Fruit fly (Drosophila melanogaster) whole organism, embryonic: ENCODE results near the gene Cdc5.

Experiments
- Awh ChIP-seq: fragments of 200-800 bp; sonication (Bioruptor generic); IDR thresholded peaks from 2 replicates; pipeline ENCODE4, ENCODE4 v1.3.6; 2022; ENCODE audit warnings: missing biosample characterization, missing genetic modification characterization
- BtbVII ChIP-seq: fragments of 200-800 bp; sonication (Bioruptor generic); optimal IDR thresholded peaks from 3 replicates; lab custom pipeline; 2017; ENCODE audit warnings: missing biosample characterization, mild to moderate bottlenecking, missing genetic modification characterization
- Bteb2 ChIP-seq: fragments of 200-800 bp; sonication (Bioruptor generic); optimal IDR thresholded peaks from 2 replicates; lab custom pipeline; 2016; ENCODE audit warnings: missing biosample characterization, missing genetic modification characterization
- CG10274 ChIP-seq: fragments of 200-800 bp; sonication (Bioruptor generic); optimal IDR thresholded peaks from 3 replicates; lab custom pipeline; 2017; ENCODE audit warnings: missing biosample characterization, mild to moderate bottlenecking, missing genetic modification characterization
- CG10543 ChIP-seq: fragments of 200-800 bp; sonication (Bioruptor generic); optimal IDR thresholded peaks from 3 replicates; lab custom pipeline; 2017; ENCODE audit warnings: missing biosample characterization, mild to moderate bottlenecking, missing genetic modification characterization, moderate library complexity
- CG11723 ChIP-seq: fragments of 200-800 bp; sonication (Bioruptor generic); optimal IDR thresholded peaks from 2 replicates; lab custom pipeline; 2017; ENCODE audit warnings: missing biosample characterization, mild to moderate bottlenecking, missing genetic modification characterization
- CG12391 ChIP-seq: fragments of 200-800 bp; sonication (Bioruptor generic); optimal IDR thresholded peaks from 3 replicates; lab custom pipeline; 2018; ENCODE audit warnings: missing biosample characterization, mild to moderate bottlenecking, missing genetic modification characterization, moderate library complexity
- CG15696 ChIP-seq: fragments of 200-800 bp; sonication (Bioruptor generic); optimal IDR thresholded peaks from 2 replicates; lab custom pipeline; 2019; ENCODE audit warnings: missing biosample characterization, mild to moderate bottlenecking, missing genetic modification characterization, moderate library complexity
- CG17186 ChIP-seq: fragments of 200-800 bp; sonication (Bioruptor generic); optimal IDR thresholded peaks from 3 replicates; lab custom pipeline; 2017; ENCODE audit warnings: missing biosample characterization, missing genetic modification reagents, missing genetic modification characterization
- CG18619 ChIP-seq: fragments of 200-800 bp; sonication (Bioruptor generic); optimal IDR thresholded peaks from 3 replicates; lab custom pipeline; 2017; ENCODE audit warnings: missing biosample characterization, mild to moderate bottlenecking, missing genetic modification characterization
- CG2120 ChIP-seq: fragments of 200-800 bp; sonication (Bioruptor generic); optimal IDR thresholded peaks from 3 replicates; lab custom pipeline; 2016; ENCODE audit warnings: missing biosample characterization, missing genetic modification characterization
- CG2129 ChIP-seq: fragments of 200-800 bp; sonication (Bioruptor generic); IDR thresholded peaks from 2 replicates; pipeline ENCODE4 v1.3.6; 2022; ENCODE audit warnings: missing biosample characterization, missing genetic modification characterization; ENCODE audit not compliant: partially characterized antibody
- CG2199 ChIP-seq: fragments of 200-800 bp; sonication (Bioruptor generic); IDR thresholded peaks from 3 replicates; pipeline ENCODE4 v1.3.6; 2022; ENCODE audit warnings: missing biosample characterization, missing genetic modification characterization
- CG2202 ChIP-seq: fragments of 200-800 bp; sonication (Bioruptor generic); optimal IDR thresholded peaks from 2 replicates; lab custom pipeline; 2018; ENCODE audit warnings: missing biosample characterization, mild to moderate bottlenecking, missing genetic modification characterization
- CG30403 ChIP-seq: fragments of 200-800 bp; sonication (Bioruptor generic); optimal IDR thresholded peaks from 3 replicates; lab custom pipeline; 2016; ENCODE audit warnings: missing biosample characterization, missing genetic modification characterization
- CG3065 ChIP-seq: fragments of 200-800 bp; sonication (Bioruptor generic); optimal IDR thresholded peaks from 2 replicates; lab custom pipeline; 2016; ENCODE audit warnings: missing biosample characterization, missing genetic modification characterization
- CG32532 ChIP-seq: fragments of 200-800 bp; sonication (Bioruptor generic); IDR thresholded peaks from 2 replicates; pipeline ENCODE4 v1.3.6; 2022; ENCODE audit warnings: missing biosample characterization, missing genetic modification characterization
- CG5180 ChIP-seq: fragments of 200-800 bp; sonication (Bioruptor generic); optimal IDR thresholded peaks from 3 replicates; lab custom pipeline; 2017; ENCODE audit warnings: missing biosample characterization, missing genetic modification characterization, mild to moderate bottlenecking, moderate library complexity, missing genetic modification reagents
- CG6683 ChIP-seq: fragments of 200-800 bp; sonication (Bioruptor generic); optimal IDR thresholded peaks from 2 replicates; lab custom pipeline; 2017; ENCODE audit warnings: missing biosample characterization, mild to moderate bottlenecking, missing genetic modification characterization, missing genetic modification reagents
- CG6791 ChIP-seq: fragments of 200-800 bp; sonication (Bioruptor generic); IDR thresholded peaks from 3 replicates; pipeline ENCODE4 v1.3.6; 2022; ENCODE audit warnings: missing biosample characterization, missing genetic modification characterization; ENCODE audit not compliant: partially characterized antibody
- CG8281 ChIP-seq: fragments of 200-800 bp; sonication (Bioruptor generic); optimal IDR thresholded peaks from 2 replicates; lab custom pipeline; 2018; ENCODE audit warnings: missing biosample characterization, mild to moderate bottlenecking, missing genetic modification characterization, moderate library complexity
- CG8359 ChIP-seq: fragments of 200-800 bp; sonication (Bioruptor generic); optimal IDR thresholded peaks from 2 replicates; lab custom pipeline; 2017; ENCODE audit warnings: missing biosample characterization, mild to moderate bottlenecking, missing genetic modification characterization, borderline replicate concordance
- CG8924 ChIP-seq: fragments of 200-800 bp; optimal IDR thresholded peaks from 3 replicates; lab custom pipeline; 2019; ENCODE audit warnings: missing biosample characterization, mild to moderate bottlenecking, missing genetic modification characterization, moderate library complexity
- Dp ChIP-seq: fragments of 200-800 bp; sonication (Bioruptor generic); optimal IDR thresholded peaks from 2 replicates; lab custom pipeline; 2018; ENCODE audit warnings: missing biosample characterization, mild to moderate bottlenecking, missing genetic modification characterization, moderate library complexity
- HLH4C ChIP-seq: fragments of 200-800 bp; sonication (Bioruptor generic); IDR thresholded peaks from 3 replicates; pipeline ENCODE4 v1.3.6; 2022; ENCODE audit warnings: missing biosample characterization, missing genetic modification characterization; ENCODE audit not compliant: partially characterized antibody
- HLH54F ChIP-seq: fragments of 200-800 bp; sonication (Bioruptor generic); optimal IDR thresholded peaks from 3 replicates; lab custom pipeline; 2016; ENCODE audit warnings: missing biosample characterization, missing genetic modification characterization
- Med ChIP-seq: fragments of 200-800 bp; sonication (Bioruptor generic); peaks from one replicate; lab custom pipeline; 2016; ENCODE audit warnings: missing biosample characterization, missing genetic modification characterization, mild to moderate bottlenecking, inconsistent platforms, moderate library complexity
- Nf-YA ChIP-seq: fragments of 200-800 bp; sonication (Bioruptor generic); IDR thresholded peaks from 2 replicates; pipeline ENCODE4 v1.3.6; 2022; ENCODE audit warnings: missing biosample characterization, missing genetic modification characterization
- Nf-YC ChIP-seq: fragments of 200-800 bp; optimal IDR thresholded peaks from 3 replicates; lab custom pipeline; 2019; ENCODE audit warnings: missing biosample characterization, mild to moderate bottlenecking, missing genetic modification characterization, moderate library complexity
- NfI ChIP-seq: fragments of 200-800 bp; sonication (Bioruptor generic); optimal IDR thresholded peaks from 3 replicates; lab custom pipeline; 2018; ENCODE audit warnings: missing biosample characterization, mild to moderate bottlenecking, missing genetic modification characterization, moderate library complexity
- TFAM ChIP-seq: fragments of 200-800 bp; sonication (Bioruptor generic); optimal IDR thresholded peaks from 2 replicates; lab custom pipeline; 2017; ENCODE audit warnings: missing biosample characterization, missing genetic modification characterization, inconsistent platforms
- Trl ChIP-seq, 3 experiments: fragments of >200 bp in 2 of 3; fragments of 200-800 bp in 1 of 3; sonication (Bioruptor generic) in 1 of 3; optimal IDR thresholded peaks; 2 replicates in 1 of 3; 3 replicates in 2 of 3; lab custom pipeline; 2016 to 2017; ENCODE audit warnings: missing biosample characterization in 1 of 3, missing genetic modification characterization in 1 of 3
- Vsx1 ChIP-seq: fragments of 200-800 bp; sonication (Bioruptor generic); optimal IDR thresholded peaks from 2 replicates; lab custom pipeline; 2017; ENCODE audit warnings: missing biosample characterization, mild to moderate bottlenecking, missing genetic modification characterization, missing genetic modification reagents
- ap ChIP-seq: fragments of 200-800 bp; sonication (Bioruptor generic); IDR thresholded peaks from 2 replicates; pipeline ENCODE4 v1.3.6; 2022; ENCODE audit warnings: missing biosample characterization, missing genetic modification characterization
- cas ChIP-seq: fragments of 200-800 bp; sonication (Bioruptor generic); IDR thresholded peaks from 2 replicates; pipeline ENCODE4 v1.3.6; 2022; ENCODE audit warnings: missing biosample characterization, missing genetic modification characterization
- cwo ChIP-seq: fragments of 200-800 bp; sonication (Bioruptor generic); optimal IDR thresholded peaks from 3 replicates; lab custom pipeline; 2017; ENCODE audit warnings: missing biosample characterization, missing genetic modification characterization, mild to moderate bottlenecking, moderate library complexity, missing genetic modification reagents
- dmrt99B ChIP-seq: fragments of 200-800 bp; sonication (Bioruptor generic); optimal IDR thresholded peaks from 2 replicates; lab custom pipeline; 2018; ENCODE audit warnings: missing biosample characterization, mild to moderate bottlenecking, missing genetic modification characterization, moderate library complexity
- fd64A ChIP-seq: fragments of 200-800 bp; sonication (Bioruptor generic); optimal IDR thresholded peaks from 3 replicates; lab custom pipeline; 2018; ENCODE audit warnings: missing biosample characterization, mild to moderate bottlenecking, missing genetic modification characterization
- ftz-f1 ChIP-seq: fragments of 200-800 bp; sonication (Bioruptor generic); optimal IDR thresholded peaks from 2 replicates; lab custom pipeline; 2016; ENCODE audit warnings: missing biosample characterization, missing genetic modification characterization
- inv ChIP-seq: fragments of 200-800 bp; sonication (Bioruptor generic); IDR thresholded peaks from 2 replicates; pipeline ENCODE4 v1.3.6; 2022; ENCODE audit warnings: missing biosample characterization, missing genetic modification characterization; ENCODE audit not compliant: partially characterized antibody
- oc ChIP-seq: fragments of 200-800 bp; sonication (Bioruptor generic); optimal IDR thresholded peaks from 2 replicates; lab custom pipeline; 2018; ENCODE audit warnings: missing biosample characterization, mild to moderate bottlenecking, missing genetic modification characterization, moderate library complexity
- onecut ChIP-seq: fragments of 200-800 bp; sonication (Bioruptor generic); IDR thresholded peaks from 2 replicates; pipeline ENCODE4 v1.3.6; 2022; ENCODE audit warnings: missing biosample characterization, missing genetic modification characterization
- psq ChIP-seq: fragments of 200-800 bp; sonication (Bioruptor generic); optimal IDR thresholded peaks from 2 replicates; lab custom pipeline; 2017; ENCODE audit warnings: missing biosample characterization, missing genetic modification characterization
- sens ChIP-seq: fragments of 200-800 bp; sonication (Bioruptor generic); peaks from one replicate; lab custom pipeline; 2016; ENCODE audit warnings: missing biosample characterization, missing genetic modification characterization
- stc ChIP-seq: fragments of 200-800 bp; sonication (Bioruptor generic); IDR thresholded peaks from 2 replicates; pipeline ENCODE4 v1.3.6; 2022; ENCODE audit warnings: missing biosample characterization, missing genetic modification characterization
- twi ChIP-seq: fragments of 200-800 bp; optimal IDR thresholded peaks from 2 replicates; lab custom pipeline; 2019; ENCODE audit warnings: missing biosample characterization, mild to moderate bottlenecking, missing genetic modification characterization, moderate library complexity
- unc-4 ChIP-seq: fragments of 200-800 bp; sonication (Bioruptor generic); IDR thresholded peaks from 2 replicates; pipeline ENCODE4 v1.3.6; 2022; ENCODE audit warnings: missing biosample characterization, missing genetic modification characterization; ENCODE audit not compliant: partially characterized antibody
- vnd ChIP-seq: fragments of 200-800 bp; sonication (Bioruptor generic); IDR thresholded peaks from 3 replicates; pipeline ENCODE4 v1.3.6; 2022; ENCODE audit warnings: missing biosample characterization, missing genetic modification characterization; ENCODE audit not compliant: partially characterized antibody
- zen2 ChIP-seq: fragments of 200-800 bp; sonication (Bioruptor generic); IDR thresholded peaks from 3 replicates; pipeline ENCODE4 v1.3.6; 2022; ENCODE audit warnings: missing biosample characterization, missing genetic modification characterization; ENCODE audit not compliant: partially characterized antibody

Gene Cdc5

dm6 chr3L:327833-328232, 33.4 kb downstream of the Cdc5 start, which contains the start of the genes Atac3 and Ptpmeg (continued):
- peak; percentile 74 for TF ChIP-seq Dp (GFP tag; lab: Kevin White, UChicago)
- no peak for TF ChIP-seq cwo (GFP tag; lab: Kevin White, UChicago)
- TF ChIP-seq onecut, result no peak
- no peak for TF ChIP-seq CG11723 (GFP tag; lab: Kevin White, UChicago)
- no peak for TF ChIP-seq BtbVII (GFP tag; lab: Kevin White, UChicago)
- TF ChIP-seq vnd (GFP tag; lab: Robert Waterston, UW), result no peak
- TF ChIP-seq CG17186 (GFP tag; lab: Kevin White, UChicago), result no peak
- no peak for TF ChIP-seq CG18619 (GFP tag; lab: Kevin White, UChicago)
- no peak for TF ChIP-seq CG2202 (tag; lab: Kevin White, UChicago)
- no peak for TF ChIP-seq CG15696
- no peak for TF ChIP-seq CG12391 (tag; lab: Kevin White, UChicago)
- TF ChIP-seq Awh (GFP tag; lab: Robert Waterston, UW), result no peak
- TF ChIP-seq dmrt99B (tag; lab: Kevin White, UChicago), result no peak
- TF ChIP-seq Nf-YA (GFP tag; lab: Robert Waterston, UW), result no peak
- TF ChIP-seq NfI (GFP tag; lab: Kevin White, UChicago), result no peak
- TF ChIP-seq zen2 (GFP tag; lab: Robert Waterston, UW), result no peak; the same call in 2 of the 3 replicates
- TF ChIP-seq TFAM (GFP tag; lab: Kevin White, UChicago), result no peak
- no peak for TF ChIP-seq twi (tag; lab: Kevin White, UChicago)
- TF ChIP-seq CG30403 (GFP tag; lab: Kevin White, UChicago), result no peak
- no peak for TF ChIP-seq CG2199 (GFP tag; lab: Robert Waterston, UW)
- 0 out of 2 replicates have a peak, but pooled peaks have one; percentile 20 for TF ChIP-seq inv (GFP tag; lab: Robert Waterston, UW)
- no peak for TF ChIP-seq fd64A (GFP tag; lab: Kevin White, UChicago)
- no peak; the same call in 1 of the 2 replicates for TF ChIP-seq CG2129
- no peak for TF ChIP-seq HLH54F (GFP tag; lab: Kevin White, UChicago)
- TF ChIP-seq stc (GFP tag; lab: Robert Waterston, UW), result no peak
- TF ChIP-seq Vsx1, result no peak
- no peak for TF ChIP-seq CG3065 (GFP tag; lab: Kevin White, UChicago)
- TF ChIP-seq ftz-f1 (GFP tag; lab: Kevin White, UChicago), result no peak
- TF ChIP-seq psq (GFP tag; lab: Kevin White, UChicago), result no peak
- peak; percentile 27 for TF ChIP-seq Nf-YC (tag; lab: Kevin White, UChicago)
- no peak for TF ChIP-seq cas (GFP tag; lab: Robert Waterston, UW)
- TF ChIP-seq CG10274 (GFP tag; lab: Kevin White, UChicago), result no peak
- no peak for TF ChIP-seq CG32532 (GFP tag; lab: Robert Waterston, UW)
- TF ChIP-seq Bteb2 (GFP tag; lab: Kevin White, UChicago), result no peak
- no peak for TF ChIP-seq oc (tag; lab: Kevin White, UChicago)
- peak; percentile 57; the same call in 1 of the 3 replicates for TF ChIP-seq CG6791 (GFP tag; lab: Robert Waterston, UW)
- no peak for TF ChIP-seq CG2120 (GFP tag; lab: Kevin White, UChicago)
- TF ChIP-seq HLH4C (GFP tag; lab: Robert Waterston, UW), result peak; percentile 29; the same call in 1 of the 3 replicates
- peak; percentile 73 for TF ChIP-seq unc-4
- TF ChIP-seq sens (GFP tag; lab: Kevin White, UChicago), result no peak
- TF ChIP-seq Med (GFP tag; lab: Kevin White, UChicago), result peak; percentile 34
- TF ChIP-seq CG8281, result no peak
- no peak for TF ChIP-seq CG5180 (GFP tag; lab: Kevin White, UChicago)
- no peak for TF ChIP-seq CG8924 (tag; lab: Kevin White, UChicago)
- TF ChIP-seq CG6683 (GFP tag; lab: Kevin White, UChicago), result no peak
- no peak for TF ChIP-seq Trl (optimal IDR thresholded peaks at IDR 0.05; lab: Kevin White, UChicago)
- no peak for TF ChIP-seq Trl (GFP tag; optimal IDR thresholded peaks at IDR 0.05; lab: Kevin White, UChicago)
- TF ChIP-seq ap, result no peak
- no peak for TF ChIP-seq CG8359 (GFP tag; lab: Kevin White, UChicago)
- no peak for TF ChIP-seq CG10543 (GFP tag; lab: Kevin White, UChicago)
